Worm (Caenorhabditis elegans) whole organism, dauer: ENCODE data around the gene gpa-6.

Experiments
- unc-62 ChIP-seq: sonication (generic microtip); optimal IDR thresholded peaks from 2 replicates; lab custom pipeline; 2017; ENCODE audit warnings: missing biosample characterization, missing genetic modification reagents, missing genetic modification characterization

Gene gpa-6

ce11 chrX:13190912-13191311 is at the start of gene gpa-6:
gpa-6 (plus strand) TSS chrX:13191212.
- TF ChIP-seq unc-62 (GFP tag; lab: Kevin White, UChicago), result no peak

- no peak for TF ChIP-seq unc-62 (GFP tag; lab: Kevin White, UChicago)
These were observed 49.6 kb upstream of the gpa-6 start, which contains the start of gene F09A5.3 for ce11 chrX:13141440-13141839. F09A5.3 (plus strand) TSS chrX:13141601.

ce11 chrX:13143236-13143635 is 47.8 kb upstream of the gpa-6 start:
- no peak for TF ChIP-seq unc-62 (GFP tag; lab: Kevin White, UChicago)

ce11 chrX:13143762-13144732 is 47.0 kb upstream of the gpa-6 start:
- TF ChIP-seq unc-62 (GFP tag; lab: Kevin White, UChicago), result no peak

ce11 chrX:13144975-13145618 is 45.9 kb upstream of the gpa-6 start:
- TF ChIP-seq unc-62 (GFP tag; lab: Kevin White, UChicago), result peak; percentile 15

- TF ChIP-seq unc-62 (GFP tag; lab: Kevin White, UChicago), result no peak
These were observed 44.8 kb upstream of the gpa-6 start for ce11 chrX:13145988-13146873.

ce11 chrX:13147105-13147504 is 43.9 kb upstream of the gpa-6 start:
- no peak for TF ChIP-seq unc-62 (GFP tag; lab: Kevin White, UChicago)

ce11 chrX:13154514-13154913 is 36.5 kb upstream of the gpa-6 start:
- TF ChIP-seq unc-62 (GFP tag; lab: Kevin White, UChicago), result no peak

ce11 chrX:13155730-13156129 is 35.3 kb upstream of the gpa-6 start:
- no peak for TF ChIP-seq unc-62 (GFP tag; lab: Kevin White, UChicago)

- TF ChIP-seq unc-62 (GFP tag; lab: Kevin White, UChicago), result no peak
These were observed 33.8 kb upstream of the gpa-6 start for ce11 chrX:13157112-13157768.

ce11 chrX:13158487-13158886 is 32.5 kb upstream of the gpa-6 start:
- TF ChIP-seq unc-62 (GFP tag; lab: Kevin White, UChicago), result no peak

ce11 chrX:13159005-13159404 is 32.0 kb upstream of the gpa-6 start:
- no peak for TF ChIP-seq unc-62 (GFP tag; lab: Kevin White, UChicago)

- TF ChIP-seq unc-62 (GFP tag; lab: Kevin White, UChicago), result no peak
These were observed 31.1 kb upstream of the gpa-6 start for ce11 chrX:13159890-13160289.

ce11 chrX:13161778-13162177 is 29.2 kb upstream of the gpa-6 start:
- no peak for TF ChIP-seq unc-62 (GFP tag; lab: Kevin White, UChicago)
